Worm (Caenorhabditis elegans): Measurements from ENCODE around the gene acl-2.
A peak's percentile ranks its signal among the peaks of the same experiment; 100 is the strongest.
"Not testable (repeated sequence)": the region's sequence is repeated elsewhere in the genome, so short reads cannot be mapped to it uniquely, and the experiment has no call there.

The acl-2 gene

ce11 chrV:10051855-10052254, 21.0 kb upstream of the acl-2 start, which contains the start of gene str-118:
str-118 (plus strand) TSS chrV:10052155.
- no peak for TF ChIP-seq F39B2.1 (GFP tag; IDR thresholded peaks at IDR 0.05)
- TF ChIP-seq lin-35 (GFP tag; optimal IDR thresholded peaks at IDR 0.05), result no peak
- TF ChIP-seq unc-130 (GFP tag; optimal IDR thresholded peaks at IDR 0.05), result no peak
- no peak for TF ChIP-seq lsy-27 (tag; optimal IDR thresholded peaks at IDR 0.05; ENCODE audit: borderline replicate concordance, insufficient read depth)
- TF ChIP-seq aptf-2 (GFP tag; conservative IDR thresholded peaks at IDR 0.05), result no peak

ce11 chrV:10049192-10049816, 18.4 kb upstream of the acl-2 start:
- TF ChIP-seq pbrm-1 (GFP tag; IDR thresholded peaks at IDR 0.05) (peak; percentile 57; the same call in 1 of the 2 replicates), ceh-100 (GFP tag; IDR thresholded peaks at IDR 0.05) (peak; percentile 13; the same call in 1 of the 2 replicates), let-526 (GFP tag; IDR thresholded peaks at IDR 0.05) (peak; percentile 49; the same call in 1 of the 2 replicates), mcd-1 (GFP tag; IDR thresholded peaks at IDR 0.05) (peak; percentile 75), Y95B8A.8 (GFP tag; IDR thresholded peaks at IDR 0.05) (peak; percentile 60; the same call in 1 of the 2 replicates), egrh-3 (GFP tag; IDR thresholded peaks at IDR 0.05) (peak; percentile 60; the same call in 1 of the 2 replicates), egl-44 (GFP tag; IDR thresholded peaks at IDR 0.05) (peak; percentile 63; the same call in 1 of the 2 replicates), rcor-1 (GFP tag; IDR thresholded peaks at IDR 0.05) (peak; percentile 56; the same call in 1 of the 2 replicates), ekl-4 (GFP tag; IDR thresholded peaks at IDR 0.05) (peak; percentile 66; the same call in 1 of the 2 replicates), F33H1.4 (GFP tag; IDR thresholded peaks at IDR 0.05) (peak; percentile 51), D2030.7 (GFP tag; IDR thresholded peaks at IDR 0.05) (peak; percentile 70), madf-3 (GFP tag; IDR thresholded peaks at IDR 0.05) (peak; percentile 91), ceh-91 (GFP tag; IDR thresholded peaks at IDR 0.05) (peak; percentile 43), ztf-28 (GFP tag; IDR thresholded peaks at IDR 0.05) (0 out of 2 replicates have a peak, but pooled peaks have one; percentile 30), madf-8 (GFP tag; conservative IDR thresholded peaks at IDR 0.05) (peak; percentile 90), hsf-1 (GFP tag; IDR thresholded peaks at IDR 0.05) (peak; percentile 99), xnd-1 (tag; optimal IDR thresholded peaks at IDR 0.05) (peak; percentile 57), C17E4.6 (GFP tag; IDR thresholded peaks at IDR 0.05) (peak; percentile 78), Y53G8AR.9 (GFP tag; conservative IDR thresholded peaks at IDR 0.05) (peak; percentile 57; the same call in 1 of the 2 replicates), madf-6 (GFP tag; IDR thresholded peaks at IDR 0.05) (peak; percentile 94), attf-6 (GFP tag; IDR thresholded peaks at IDR 0.05) (peak; percentile 23; the same call in 1 of the 2 replicates), cebp-1 (GFP tag; IDR thresholded peaks at IDR 0.05) (peak; percentile 46; the same call in 1 of the 2 replicates), F37B4.10 (GFP tag; IDR thresholded peaks at IDR 0.05) (0 out of 2 replicates have a peak, but pooled peaks have one; percentile 63), nfyb-1 (GFP tag; IDR thresholded peaks at IDR 0.05) (0 out of 2 replicates have a peak, but pooled peaks have one; percentile 59), C06A6.2 (GFP tag; conservative IDR thresholded peaks at IDR 0.05) (peak; percentile 44; the same call in 1 of the 2 replicates), hmg-1.2 (GFP tag; IDR thresholded peaks at IDR 0.05) (peak; percentile 79), bed-1 (GFP tag; IDR thresholded peaks at IDR 0.05) (0 out of 2 replicates have a peak, but pooled peaks have one; percentile 58), K11D2.4 (GFP tag; IDR thresholded peaks at IDR 0.05) (peak; percentile 84), dox-1 (GFP tag; IDR thresholded peaks at IDR 0.05) (peak; percentile 76; the same call in 1 of the 2 replicates)
- not testable (repeated sequence) for TF ChIP-seq cebp-1 (tag; optimal IDR thresholded peaks at IDR 0.05)

- TF ChIP-seq ztf-28 (GFP tag; IDR thresholded peaks at IDR 0.05) (no peak), zfh-2 (GFP tag; conservative IDR thresholded peaks at IDR 0.05) (peak; percentile 57; the same call in 1 of the 2 replicates)
Measured at ce11 chrV:10047189-10047588, 16.3 kb upstream of the acl-2 start.
